Fruit fly (Drosophila melanogaster) whole organism, embryonic: ENCODE data around the gene CG10598.

ENCODE experiments used
- Ada2b ChIP-seq: fragments of 200-800 bp; sonication (Bioruptor generic); IDR thresholded peaks from 2 replicates; pipeline ENCODE4 v1.3.6; 2022; ENCODE audit warnings: missing biosample characterization, missing genetic modification characterization
- CG12104 ChIP-seq: fragments of 200-800 bp; sonication (Bioruptor generic); optimal IDR thresholded peaks from 3 replicates; lab custom pipeline; 2016; ENCODE audit warnings: missing biosample characterization, missing genetic modification characterization
- CG12155 ChIP-seq: fragments of 200-800 bp; sonication (Bioruptor generic); optimal IDR thresholded peaks from 3 replicates; lab custom pipeline; 2016; ENCODE audit warnings: missing biosample characterization, missing genetic modification characterization
- CG12744 ChIP-seq: fragments of 200-800 bp; sonication (Bioruptor generic); optimal IDR thresholded peaks from 2 replicates; lab custom pipeline; 2016; ENCODE audit warnings: missing biosample characterization, missing genetic modification characterization
- CG14050 ChIP-seq: fragments of 200-800 bp; sonication (Bioruptor generic); IDR thresholded peaks from 3 replicates; pipeline ENCODE4 v1.3.6; 2022; ENCODE audit warnings: missing biosample characterization, missing genetic modification characterization
- CG14441 ChIP-seq: fragments of 200-800 bp; sonication (Bioruptor generic); IDR thresholded peaks from 2 replicates; pipeline ENCODE4 v1.3.6; 2022; ENCODE audit warnings: missing biosample characterization, missing genetic modification characterization
- CG14860 ChIP-seq: fragments of 200-800 bp; sonication (Bioruptor generic); IDR thresholded peaks from 3 replicates; pipeline ENCODE4 v1.3.6; 2022; ENCODE audit warnings: missing biosample characterization, missing genetic modification characterization; ENCODE audit not compliant: partially characterized antibody
- CG17359 ChIP-seq: fragments of 200-800 bp; sonication (Bioruptor generic); optimal IDR thresholded peaks from 3 replicates; lab custom pipeline; 2018; ENCODE audit warnings: missing biosample characterization, mild to moderate bottlenecking, missing genetic modification characterization, moderate library complexity
- CG18262 ChIP-seq: fragments of 200-800 bp; optimal IDR thresholded peaks from 3 replicates; lab custom pipeline; 2019; ENCODE audit warnings: missing biosample characterization, mild to moderate bottlenecking, missing genetic modification characterization, moderate library complexity
- CG18764 ChIP-seq: fragments of 200-800 bp; sonication (Bioruptor generic); optimal IDR thresholded peaks from 3 replicates; lab custom pipeline; 2016; ENCODE audit warnings: missing biosample characterization, missing genetic modification characterization
- CG2129 ChIP-seq: fragments of 200-800 bp; sonication (Bioruptor generic); IDR thresholded peaks from 2 replicates; pipeline ENCODE4 v1.3.6; 2022; ENCODE audit warnings: missing biosample characterization, missing genetic modification characterization; ENCODE audit not compliant: partially characterized antibody
- CG31365 ChIP-seq: fragments of 200-800 bp; sonication (Bioruptor generic); optimal IDR thresholded peaks from 2 replicates; lab custom pipeline; 2018; ENCODE audit warnings: missing biosample characterization, mild to moderate bottlenecking, missing genetic modification characterization
- CG33557 ChIP-seq: fragments of 200-800 bp; sonication (Bioruptor generic); optimal IDR thresholded peaks from 2 replicates; lab custom pipeline; 2019; ENCODE audit warnings: missing biosample characterization, mild to moderate bottlenecking, missing genetic modification characterization, moderate library complexity
- CG3407 ChIP-seq: fragments of 200-800 bp; sonication (Bioruptor generic); optimal IDR thresholded peaks from 2 replicates; lab custom pipeline; 2018; ENCODE audit warnings: missing biosample characterization, mild to moderate bottlenecking, missing genetic modification characterization
- CG3995 ChIP-seq: fragments of 200-800 bp; sonication (Bioruptor generic); optimal IDR thresholded peaks from 3 replicates; lab custom pipeline; 2016; ENCODE audit warnings: missing biosample characterization, missing genetic modification characterization
- CG42726 ChIP-seq: fragments of 200-800 bp; sonication (Bioruptor generic); IDR thresholded peaks from 2 replicates; pipeline ENCODE4 v1.3.6; 2022; ENCODE audit warnings: missing biosample characterization, missing genetic modification characterization; ENCODE audit not compliant: partially characterized antibody
- CG4282 ChIP-seq: fragments of 200-800 bp; sonication (Bioruptor generic); optimal IDR thresholded peaks from 2 replicates; lab custom pipeline; 2016; ENCODE audit warnings: missing biosample characterization, missing genetic modification characterization
- CG43689 ChIP-seq: fragments of 200-800 bp; sonication (Bioruptor generic); IDR thresholded peaks from 2 replicates; pipeline ENCODE4 v1.3.6; 2022; ENCODE audit warnings: missing biosample characterization, missing genetic modification characterization
- CG5180 ChIP-seq: fragments of 200-800 bp; sonication (Bioruptor generic); optimal IDR thresholded peaks from 3 replicates; lab custom pipeline; 2017; ENCODE audit warnings: missing biosample characterization, missing genetic modification characterization, mild to moderate bottlenecking, moderate library complexity, missing genetic modification reagents
- CG6654 ChIP-seq: fragments of 200-800 bp; sonication (Bioruptor generic); optimal IDR thresholded peaks from 2 replicates; lab custom pipeline; 2017; ENCODE audit warnings: missing biosample characterization, mild to moderate bottlenecking, missing genetic modification characterization
- CG7271 ChIP-seq: fragments of 200-800 bp; sonication (Bioruptor generic); optimal IDR thresholded peaks from 2 replicates; lab custom pipeline; 2018; ENCODE audit warnings: missing biosample characterization, mild to moderate bottlenecking, missing genetic modification characterization, moderate library complexity
- CG7839 ChIP-seq: fragments of 200-800 bp; sonication (Bioruptor generic); optimal IDR thresholded peaks from 3 replicates; lab custom pipeline; 2018; ENCODE audit warnings: missing biosample characterization, mild to moderate bottlenecking, missing genetic modification characterization, moderate library complexity
- Camta ChIP-seq: fragments of 200-800 bp; sonication (Bioruptor generic); optimal IDR thresholded peaks from 2 replicates; lab custom pipeline; 2016; ENCODE audit warnings: missing biosample characterization, missing genetic modification characterization
- Dip3 ChIP-seq: fragments of 200-800 bp; sonication (Bioruptor generic); optimal IDR thresholded peaks from 3 replicates; lab custom pipeline; 2016; ENCODE audit warnings: missing biosample characterization, missing genetic modification characterization
- Elba2 ChIP-seq: fragments of 200-800 bp; sonication (Bioruptor generic); optimal IDR thresholded peaks from 3 replicates; lab custom pipeline; 2016; ENCODE audit warnings: missing biosample characterization, missing genetic modification characterization
- Ets97D ChIP-seq: fragments of 200-800 bp; sonication (Bioruptor generic); optimal IDR thresholded peaks from 3 replicates; lab custom pipeline; 2016; ENCODE audit warnings: missing biosample characterization, missing genetic modification characterization
- H2.0 ChIP-seq: fragments of 200-800 bp; sonication (Bioruptor generic); IDR thresholded peaks from 2 replicates; pipeline ENCODE4 v1.3.6; 2022; ENCODE audit warnings: missing biosample characterization, missing genetic modification characterization
- HLHmδ ChIP-seq: fragments of 200-800 bp; sonication (Bioruptor generic); optimal IDR thresholded peaks from 2 replicates; lab custom pipeline; 2018; ENCODE audit warnings: missing biosample characterization, mild to moderate bottlenecking, missing genetic modification characterization, moderate library complexity
- Mrtf ChIP-seq: fragments of 200-800 bp; sonication (Bioruptor generic); IDR thresholded peaks from 3 replicates; pipeline ENCODE4 v1.3.6; 2022; ENCODE audit warnings: missing biosample characterization, missing genetic modification characterization
- Nf-YC ChIP-seq: fragments of 200-800 bp; optimal IDR thresholded peaks from 3 replicates; lab custom pipeline; 2019; ENCODE audit warnings: missing biosample characterization, mild to moderate bottlenecking, missing genetic modification characterization, moderate library complexity
- Oli ChIP-seq: fragments of 200-800 bp; sonication (Bioruptor generic); optimal IDR thresholded peaks from 2 replicates; lab custom pipeline; 2018; ENCODE audit warnings: missing biosample characterization, mild to moderate bottlenecking, missing genetic modification characterization, moderate library complexity
- Ssrp ChIP-seq: fragments of 200-800 bp; sonication (Bioruptor generic); optimal IDR thresholded peaks from 2 replicates; lab custom pipeline; 2018; ENCODE audit warnings: missing biosample characterization, mild to moderate bottlenecking, missing genetic modification characterization, moderate library complexity
- aop ChIP-seq: fragments of 200-800 bp; sonication (Bioruptor generic); IDR thresholded peaks from 2 replicates; pipeline ENCODE4 v1.3.6; 2022; ENCODE audit warnings: missing biosample characterization, missing genetic modification characterization
- bcd ChIP-seq: fragments of 200-800 bp; sonication (Bioruptor generic); optimal IDR thresholded peaks from 2 replicates; lab custom pipeline; 2017; ENCODE audit warnings: missing biosample characterization, mild to moderate bottlenecking, missing genetic modification characterization
- cad ChIP-seq: fragments of >200 bp; optimal IDR thresholded peaks from 2 replicates; lab custom pipeline; 2017; ENCODE audit warnings: missing biosample characterization, missing genetic modification characterization
- chm ChIP-seq: fragments of 200-800 bp; sonication (Bioruptor generic); IDR thresholded peaks from 2 replicates; pipeline ENCODE4 v1.3.6; 2022; ENCODE audit warnings: missing biosample characterization, missing genetic modification characterization
- croc ChIP-seq: fragments of 200-800 bp; sonication (Bioruptor generic); conservative IDR thresholded peaks from 3 replicates; pipeline ENCODE4 v1.3.6; 2022; ENCODE audit warnings: missing biosample characterization, missing genetic modification characterization
- disco-r ChIP-seq: fragments of 200-800 bp; sonication (Bioruptor generic); optimal IDR thresholded peaks from 2 replicates; lab custom pipeline; 2016; ENCODE audit warnings: missing biosample characterization, missing genetic modification characterization
- dmrt99B ChIP-seq: fragments of 200-800 bp; sonication (Bioruptor generic); optimal IDR thresholded peaks from 2 replicates; lab custom pipeline; 2018; ENCODE audit warnings: missing biosample characterization, mild to moderate bottlenecking, missing genetic modification characterization, moderate library complexity
- emc ChIP-seq: fragments of 200-800 bp; sonication (Bioruptor generic); optimal IDR thresholded peaks from 2 replicates; lab custom pipeline; 2016; ENCODE audit warnings: missing biosample characterization, missing genetic modification characterization
- ems ChIP-seq: fragments of 200-800 bp; sonication (Bioruptor generic); optimal IDR thresholded peaks from 3 replicates; lab custom pipeline; 2016; ENCODE audit warnings: missing biosample characterization, missing genetic modification characterization
- ftz-f1 ChIP-seq: fragments of 200-800 bp; sonication (Bioruptor generic); optimal IDR thresholded peaks from 2 replicates; lab custom pipeline; 2016; ENCODE audit warnings: missing biosample characterization, missing genetic modification characterization
- gro ChIP-seq: fragments of 200-800 bp; sonication (Bioruptor generic); optimal IDR thresholded peaks from 2 replicates; lab custom pipeline; 2016; ENCODE audit warnings: missing biosample characterization, missing genetic modification characterization
- jing ChIP-seq: fragments of 200-800 bp; sonication (Bioruptor generic); optimal IDR thresholded peaks from 2 replicates; lab custom pipeline; 2018; ENCODE audit warnings: missing biosample characterization, mild to moderate bottlenecking, missing genetic modification characterization
- lilli ChIP-seq: fragments of 200-800 bp; sonication (Bioruptor generic); optimal IDR thresholded peaks from 3 replicates; lab custom pipeline; 2016; ENCODE audit warnings: missing biosample characterization, missing genetic modification characterization
- lov ChIP-seq, 2 experiments: fragments of 200-800 bp in 1 of 2; fragments of >200 bp in 1 of 2; sonication (Bioruptor generic) in 1 of 2; IDR thresholded peaks in 1 of 2; optimal IDR thresholded peaks in 1 of 2; 2 replicates in 1 of 2; 3 replicates in 1 of 2; pipeline versions ENCODE4 v1.3.6 to Lab custom; 2017 to 2022; ENCODE audit warnings: missing biosample characterization in 1 of 2, missing genetic modification characterization in 1 of 2
- phol ChIP-seq: fragments of 200-800 bp; sonication (Bioruptor generic); optimal IDR thresholded peaks from 3 replicates; lab custom pipeline; 2018; ENCODE audit warnings: missing biosample characterization, mild to moderate bottlenecking, missing genetic modification characterization, moderate library complexity
- salm ChIP-seq: fragments of 200-800 bp; sonication (Bioruptor generic); optimal IDR thresholded peaks from 2 replicates; lab custom pipeline; 2018; ENCODE audit warnings: missing biosample characterization, mild to moderate bottlenecking, missing genetic modification characterization
- seq ChIP-seq: fragments of 200-800 bp; sonication (Bioruptor generic); IDR thresholded peaks from 2 replicates; pipeline ENCODE4 v1.3.6; 2022; ENCODE audit warnings: missing biosample characterization, missing genetic modification characterization
- sim ChIP-seq: fragments of 200-800 bp; sonication (Bioruptor generic); IDR thresholded peaks from 2 replicates; pipeline ENCODE4 v1.3.6; 2022; ENCODE audit warnings: missing biosample characterization, missing genetic modification characterization
- tgo ChIP-seq: fragments of 200-800 bp; sonication (Bioruptor generic); IDR thresholded peaks from 3 replicates; pipeline ENCODE4 v1.3.6; 2022; ENCODE audit warnings: missing biosample characterization, missing genetic modification characterization

Gene CG10598

DNA sequence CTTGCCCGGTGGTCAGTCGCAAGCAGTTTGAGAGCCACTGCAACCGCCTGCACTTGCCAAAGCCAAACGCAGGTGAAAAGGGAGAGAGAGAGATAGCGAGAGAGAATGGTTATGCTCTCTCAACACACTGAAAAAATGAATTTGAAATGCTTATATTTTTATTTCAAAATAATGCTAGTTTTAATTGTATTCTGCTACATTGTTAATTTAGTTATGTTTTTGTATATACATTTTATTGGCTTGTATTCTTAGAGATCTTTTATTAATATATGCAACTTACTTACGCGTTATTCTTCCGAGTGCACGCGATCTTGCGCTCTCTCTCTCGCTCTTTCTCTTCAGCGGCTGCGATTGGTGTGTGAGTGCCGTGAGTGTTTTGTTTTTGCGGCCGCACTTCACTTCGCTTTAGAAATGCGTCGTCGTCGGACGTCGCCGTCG, 48.2 kb downstream of the CG10598 start (continued):
- no peak for TF ChIP-seq CG33557 (GFP tag; lab: Kevin White, UChicago)
- TF ChIP-seq CG2129 (GFP tag; lab: Robert Waterston, UW), result no peak
- TF ChIP-seq CG42726 (GFP tag; lab: Robert Waterston, UW), result no peak
- TF ChIP-seq Ada2b, result peak; percentile 99
- peak; percentile 70; the same call in 1 of the 2 replicates for TF ChIP-seq chm (GFP tag; lab: Robert Waterston, UW)
- peak; percentile 65 for TF ChIP-seq Elba2 (GFP tag; lab: Kevin White, UChicago)
- no peak for TF ChIP-seq HLHmδ
- no peak for TF ChIP-seq salm (tag; lab: Kevin White, UChicago)
- peak; percentile 93 for TF ChIP-seq Nf-YC (tag; lab: Kevin White, UChicago)
- TF ChIP-seq ftz-f1 (GFP tag; lab: Kevin White, UChicago), result peak; percentile 74
- TF ChIP-seq CG7839 (tag; lab: Kevin White, UChicago), result peak; percentile 99
- no peak for TF ChIP-seq aop (GFP tag; lab: Robert Waterston, UW)
- TF ChIP-seq CG12155 (GFP tag; lab: Kevin White, UChicago), result peak; percentile 77
- TF ChIP-seq seq (GFP tag; lab: Robert Waterston, UW), result peak; percentile 92
- peak; percentile 95 for TF ChIP-seq CG18764 (GFP tag; lab: Kevin White, UChicago)
- peak; percentile 99 for TF ChIP-seq croc (GFP tag; lab: Robert Waterston, UW)
- TF ChIP-seq emc (GFP tag; lab: Kevin White, UChicago), result peak; percentile 81
- TF ChIP-seq CG7271 (tag; lab: Kevin White, UChicago), result peak; percentile 93
- peak; percentile 94 for TF ChIP-seq CG12104 (GFP tag; lab: Kevin White, UChicago)
- no peak for TF ChIP-seq lov (optimal IDR thresholded peaks at IDR 0.05; lab: Kevin White, UChicago)
- TF ChIP-seq lov (GFP tag; IDR thresholded peaks at IDR 0.05; lab: Robert Waterston, UW), result peak; percentile 98
- TF ChIP-seq CG3407, result no peak
- peak; percentile 75 for TF ChIP-seq CG3995
- peak; percentile 98 for TF ChIP-seq Mrtf (GFP tag; lab: Robert Waterston, UW)
- TF ChIP-seq lilli (GFP tag; lab: Kevin White, UChicago), result peak; percentile 96
- TF ChIP-seq CG4282 (GFP tag; lab: Kevin White, UChicago), result peak; percentile 29
- peak; percentile 98 for TF ChIP-seq bcd
- TF ChIP-seq CG31365, result peak; percentile 83
- TF ChIP-seq Oli (tag; lab: Kevin White, UChicago), result peak; percentile 80
- no peak for TF ChIP-seq Ssrp (tag; lab: Kevin White, UChicago)
- TF ChIP-seq CG18262 (tag; lab: Kevin White, UChicago), result peak; percentile 99
- TF ChIP-seq disco-r (GFP tag; lab: Kevin White, UChicago), result no peak
- no peak for TF ChIP-seq Dip3 (GFP tag; lab: Kevin White, UChicago)
- TF ChIP-seq CG14050 (GFP tag; lab: Robert Waterston, UW), result peak; percentile 95
- TF ChIP-seq Camta (GFP tag; lab: Kevin White, UChicago), result peak; percentile 95
- TF ChIP-seq CG5180 (GFP tag; lab: Kevin White, UChicago), result peak; percentile 90
- peak; percentile 97 for TF ChIP-seq phol (tag; lab: Kevin White, UChicago)
- TF ChIP-seq CG14860 (GFP tag; lab: Robert Waterston, UW), result no peak
- TF ChIP-seq gro (GFP tag; lab: Kevin White, UChicago), result peak; percentile 95
- no peak for TF ChIP-seq CG43689 (GFP tag; lab: Robert Waterston, UW)
- peak; percentile 99 for TF ChIP-seq CG14441 (GFP tag; lab: Robert Waterston, UW)
- peak; percentile 71 for TF ChIP-seq CG12744 (GFP tag; lab: Kevin White, UChicago)
- peak; percentile 98 for TF ChIP-seq CG17359 (tag; lab: Kevin White, UChicago)
- TF ChIP-seq CG6654, result peak; percentile 95
- peak; percentile 99 for TF ChIP-seq sim (GFP tag; lab: Robert Waterston, UW)
- TF ChIP-seq Ets97D, result peak; percentile 92
- peak; percentile 99 for TF ChIP-seq dmrt99B (tag; lab: Kevin White, UChicago)
- TF ChIP-seq cad (GFP tag; lab: Kevin White, UChicago), result peak; percentile 61
- peak; percentile 99 for TF ChIP-seq tgo (GFP tag; lab: Robert Waterston, UW)
- TF ChIP-seq jing (GFP tag; lab: Kevin White, UChicago), result no peak
- no peak for TF ChIP-seq H2.0 (GFP tag; lab: Robert Waterston, UW)
- TF ChIP-seq ems, result peak; percentile 92
